Worm (Caenorhabditis elegans) whole organism, L3 larva: ENCODE data around the gene clc-32.

ENCODE experiments used
- jun-1 ChIP-seq: fragments of 150-350 bp; optimal IDR thresholded peaks from 2 replicates; lab custom pipeline; 2014; ENCODE audit warnings: missing biosample characterization, missing genetic modification reagents, missing genetic modification characterization
- lin-39 ChIP-seq: fragments of 150-350 bp; optimal IDR thresholded peaks from 2 replicates; lab custom pipeline; 2018; ENCODE audit warnings: missing biosample characterization, missing genetic modification reagents, missing genetic modification characterization
- skn-1 ChIP-seq: fragments of 150-350 bp; optimal IDR thresholded peaks from 2 replicates; lab custom pipeline; 2014; ENCODE audit warnings: missing biosample characterization, missing genetic modification characterization
- snpc-4 ChIP-seq: fragments of 150-350 bp; optimal IDR thresholded peaks from 2 replicates; lab custom pipeline; 2014; ENCODE audit warnings: missing biosample characterization, missing genetic modification characterization
- tbx-2 ChIP-seq: sonication (generic microtip); optimal IDR thresholded peaks from 2 replicates; lab custom pipeline; 2016; ENCODE audit warnings: mild to moderate bottlenecking, missing genetic modification characterization, missing compliant biosample characterization
- zag-1 ChIP-seq: fragments of 150-350 bp; optimal IDR thresholded peaks from 2 replicates; lab custom pipeline; 2014; ENCODE audit warnings: missing biosample characterization, missing genetic modification characterization

DNA sequence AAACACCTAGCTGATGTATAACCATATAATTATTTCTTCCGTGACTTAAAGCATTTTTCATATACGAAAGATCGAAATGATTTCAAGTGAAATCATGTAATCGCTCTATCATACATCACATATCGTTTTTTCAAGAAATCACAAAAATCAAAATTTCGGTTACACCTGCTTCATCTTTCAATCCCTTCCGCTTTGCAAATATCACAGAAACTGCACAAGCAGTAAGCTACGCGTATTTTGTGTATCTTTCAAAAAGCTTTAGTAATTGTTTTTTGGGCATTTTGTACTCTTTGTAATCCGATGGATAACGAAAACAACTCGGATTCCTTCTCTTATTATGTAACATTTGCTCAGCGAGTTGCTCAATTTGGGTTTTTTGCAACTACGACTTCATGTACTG, 25.6 kb downstream of the clc-32 start, which contains the start of gene str-25:
- no peak for TF ChIP-seq zag-1 (tag; lab: Kevin White, UChicago)
- no peak for TF ChIP-seq snpc-4
- no peak for TF ChIP-seq jun-1 (tag; lab: Kevin White, UChicago)
- no peak for TF ChIP-seq skn-1 (tag; lab: Kevin White, UChicago)
- no peak for TF ChIP-seq lin-39
- TF ChIP-seq tbx-2 (tag; lab: Kevin White, UChicago), result no peak
